Worm (Caenorhabditis elegans): ENCODE measurements around the gene phf-30.

phf-30 gene

DNA sequence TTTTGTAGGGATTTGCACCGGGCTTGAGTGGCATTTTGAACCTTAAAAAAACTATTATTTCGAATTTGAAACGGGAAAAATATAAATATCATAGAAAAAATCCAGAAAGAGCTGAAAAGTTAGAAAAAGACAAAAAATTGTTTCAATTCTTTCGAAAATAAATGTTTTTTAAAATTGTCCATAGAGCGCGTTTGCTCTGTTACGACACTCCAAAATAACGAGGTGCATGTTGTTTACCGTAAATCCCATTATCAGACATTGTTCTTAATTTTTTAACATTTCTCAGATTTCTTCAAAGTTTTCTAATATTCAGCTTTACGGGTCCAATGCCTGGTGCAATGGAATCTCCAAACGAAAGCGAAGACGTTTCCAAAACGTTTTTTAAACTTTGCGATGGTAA, 6.8 kb upstream of the phf-30 start, which contains the start of the genes dnj-22 and natc-1 (continued):
- TF ChIP-seq pbrm-1 (GFP tag; IDR thresholded peaks at IDR 0.05) (no peak; the same call in 1 of the 2 replicates), lin-35 (GFP tag; optimal IDR thresholded peaks at IDR 0.05) (peak in 1 of 3 experiments; percentile 60), cebp-2 (GFP tag; IDR thresholded peaks at IDR 0.05) (no peak)

DNA sequence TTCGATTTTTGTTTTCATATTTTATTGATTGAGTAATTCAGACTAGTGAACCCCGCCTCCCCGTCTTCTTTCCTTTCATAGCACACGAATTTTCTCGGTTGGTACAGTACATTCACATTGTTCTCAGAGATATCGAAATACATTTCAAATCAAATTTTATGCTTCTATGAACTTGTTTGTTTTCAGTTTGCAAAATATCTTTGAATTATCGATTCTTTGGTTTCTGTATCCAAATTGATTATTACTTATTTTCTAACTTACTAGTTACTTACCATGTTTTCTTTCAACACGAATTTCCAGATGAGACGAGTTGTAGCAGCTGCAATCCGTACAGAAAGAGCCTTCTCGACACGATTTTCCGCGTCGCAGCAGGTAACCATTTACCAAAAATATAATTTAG, 3.5 kb upstream of the phf-30 start, which contains the start of gene mrps-2:
Gene mrps-2, plus strand, starts transcription at position 301 of the 400 bp plus-strand sequence.
- no peak for TF ChIP-seq Y53G8AR.9 (GFP tag; conservative IDR thresholded peaks at IDR 0.05)
- TF ChIP-seq K12H6.12 (tag; optimal IDR thresholded peaks at IDR 0.05): no peak
- TF ChIP-seq nhr-90 (tag; optimal IDR thresholded peaks at IDR 0.05): no peak
- TF ChIP-seq ets-4 (GFP tag; optimal IDR thresholded peaks at IDR 0.05): no peak

DNA sequence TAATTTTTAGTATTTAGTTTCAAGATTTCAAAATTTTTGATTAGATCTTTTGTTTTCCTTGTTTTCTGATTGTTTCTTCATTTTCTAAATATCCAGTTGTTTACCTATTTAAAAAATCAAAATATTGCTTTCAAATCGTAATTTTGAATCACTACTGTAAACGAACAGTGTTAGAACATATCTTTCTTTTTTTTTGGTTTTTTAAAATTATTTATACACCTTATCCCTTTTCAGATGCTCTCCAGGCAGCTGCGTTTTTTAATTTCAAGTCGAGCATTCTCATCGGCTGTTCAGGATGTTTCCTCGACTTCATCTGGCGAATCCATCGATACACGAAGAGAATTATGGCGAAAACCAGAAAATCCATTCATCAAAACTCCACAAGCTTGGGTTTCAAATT, 1.8 kb upstream of the phf-30 start, which contains the start of gene mrpl-4:
Gene mrpl-4, plus strand, starts transcription at position 235 of the 400 bp plus-strand sequence.
- TF ChIP-seq K12H6.12 (tag; optimal IDR thresholded peaks at IDR 0.05) (no peak), dox-1 (GFP tag; IDR thresholded peaks at IDR 0.05) (no peak)

DNA sequence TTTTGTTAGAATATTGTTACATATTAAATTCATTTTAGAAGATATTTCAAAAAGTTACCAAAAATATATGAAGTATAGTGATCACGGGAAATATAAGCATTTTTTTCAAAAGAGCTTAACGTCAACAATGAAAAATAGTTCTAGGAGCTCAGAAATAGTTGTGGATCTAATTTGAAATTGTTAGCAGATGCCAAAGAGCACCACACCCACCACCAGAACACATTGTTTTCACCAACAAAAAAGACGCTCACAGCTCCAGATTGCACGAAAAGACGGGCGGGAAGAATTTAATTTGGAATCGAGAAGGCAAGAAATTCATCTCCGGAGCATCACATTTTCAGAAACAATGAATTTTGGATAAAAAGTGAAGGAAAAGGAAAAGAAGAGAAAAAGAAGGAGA, 2.1 kb downstream of the phf-30 start, which contains the start of gene gplb-1:
Gene gplb-1, minus strand, starts transcription at position 337 of the 400 bp plus-strand sequence.
- TF ChIP-seq B0019.2 (GFP tag; conservative IDR thresholded peaks at IDR 0.05) (no peak), tlf-1 (GFP tag; optimal IDR thresholded peaks at IDR 0.05) (no peak), K11D2.4 (GFP tag; IDR thresholded peaks at IDR 0.05) (no peak), B0035.1 (tag; optimal IDR thresholded peaks at IDR 0.05) (no peak), bed-2 (GFP tag; IDR thresholded peaks at IDR 0.05) (no peak), fkh-3 (tag; optimal IDR thresholded peaks at IDR 0.05) (no peak), aptf-2 (GFP tag; conservative IDR thresholded peaks at IDR 0.05) (no peak), ceh-91 (GFP tag; IDR thresholded peaks at IDR 0.05) (no peak), repo-1 (tag; optimal IDR thresholded peaks at IDR 0.05) (no peak), F37B4.10 (GFP tag; IDR thresholded peaks at IDR 0.05) (no peak), F22D6.2 (tag; optimal IDR thresholded peaks at IDR 0.05) (no peak), nfyb-1 (GFP tag; IDR thresholded peaks at IDR 0.05) (no peak), B0336.3 (GFP tag; IDR thresholded peaks at IDR 0.05) (no peak), snpc-3.4 (tag; optimal IDR thresholded peaks at IDR 0.05) (no peak), unc-62 (GFP tag; optimal IDR thresholded peaks at IDR 0.05) (no peak), F49E8.2 (tag; optimal IDR thresholded peaks at IDR 0.05; ENCODE audit: insufficient read depth) (no peak), ceh-58 (GFP tag; IDR thresholded peaks at IDR 0.05) (no peak)

DNA sequence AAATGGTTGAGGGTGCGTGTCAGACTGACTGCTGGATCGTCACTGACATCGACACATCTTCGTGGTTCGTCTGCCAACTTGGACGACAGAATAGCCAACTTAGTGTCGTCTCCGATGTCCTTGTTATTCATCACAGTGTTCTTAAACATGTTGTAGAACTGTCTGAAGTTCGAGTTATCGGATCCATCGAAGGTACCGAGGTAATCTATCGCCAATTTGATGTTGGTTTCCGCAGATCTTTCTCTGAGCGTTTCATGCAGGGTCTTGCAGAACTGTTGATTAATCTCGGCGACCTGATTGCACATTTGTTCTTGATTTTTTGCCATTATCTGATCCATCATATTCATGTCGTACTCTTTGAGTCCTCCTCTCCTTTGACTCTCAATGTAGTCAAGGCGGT, 12.4 kb downstream of the phf-30 start:
- TF ChIP-seq mel-28 (tag; optimal IDR thresholded peaks at IDR 0.05; ENCODE audit: borderline replicate concordance): no peak
- TF ChIP-seq nfyb-1 (GFP tag; IDR thresholded peaks at IDR 0.05): no peak
- TF ChIP-seq ccch-3 (GFP tag; optimal IDR thresholded peaks at IDR 0.05): no peak
- TF ChIP-seq B0035.1 (tag; optimal IDR thresholded peaks at IDR 0.05): no peak
- no peak for TF ChIP-seq lin-26 (GFP tag; IDR thresholded peaks at IDR 0.05)
- no peak for TF ChIP-seq sea-2 (GFP tag; IDR thresholded peaks at IDR 0.05)
- TF ChIP-seq aptf-2 (GFP tag; conservative IDR thresholded peaks at IDR 0.05): no peak
- no peak for TF ChIP-seq cebp-2 (GFP tag; IDR thresholded peaks at IDR 0.05)
- TF ChIP-seq F52B5.7 (tag; optimal IDR thresholded peaks at IDR 0.05): no peak
- TF ChIP-seq bed-2 (GFP tag; IDR thresholded peaks at IDR 0.05): no peak
- TF ChIP-seq Y79H2A.3 (GFP tag; conservative IDR thresholded peaks at IDR 0.05): no peak
- TF ChIP-seq B0019.2 (GFP tag; conservative IDR thresholded peaks at IDR 0.05): no peak
- TF ChIP-seq ztf-26 (tag; optimal IDR thresholded peaks at IDR 0.05): no peak
- TF ChIP-seq cebp-1 (GFP tag; IDR thresholded peaks at IDR 0.05): no peak
- TF ChIP-seq cebp-1 (tag; optimal IDR thresholded peaks at IDR 0.05): no peak
- no peak for TF ChIP-seq ceh-91 (GFP tag; IDR thresholded peaks at IDR 0.05)
- no peak for TF ChIP-seq hlh-12 (tag; optimal IDR thresholded peaks at IDR 0.05)
- TF ChIP-seq egl-18 (GFP tag; IDR thresholded peaks at IDR 0.05): no peak
- TF ChIP-seq nfya-1 (tag; optimal IDR thresholded peaks at IDR 0.05; ENCODE audit: borderline replicate concordance, insufficient read depth): no peak
